Fruit fly (Drosophila melanogaster): Measurements from ENCODE around the gene Lsp1beta.

The Lsp1beta gene

dm6 chr2L:856690-857488 is 41.4 kb upstream of the Lsp1beta start (continued):
- peak; percentile 52; the same call in 1 of the 2 replicates for TF ChIP-seq aop (GFP tag; IDR thresholded peaks at IDR 0.05)
- TF ChIP-seq CG43689 (GFP tag; IDR thresholded peaks at IDR 0.05), result peak; percentile 53; the same call in 1 of the 2 replicates
- TF ChIP-seq Atf3 (GFP tag; optimal IDR thresholded peaks at IDR 0.05), result peak; percentile 25
- peak; percentile 73 for TF ChIP-seq grau (tag; optimal IDR thresholded peaks at IDR 0.05)
- no peak for TF ChIP-seq CG8478 (optimal IDR thresholded peaks at IDR 0.05)
- no peak for TF ChIP-seq CG13894 (tag; optimal IDR thresholded peaks at IDR 0.05)
- TF ChIP-seq chm (GFP tag; IDR thresholded peaks at IDR 0.05), result peak; percentile 85
- peak; percentile 76 for TF ChIP-seq CoRest (tag; optimal IDR thresholded peaks at IDR 0.05)
- no peak for TF ChIP-seq bigmax (GFP tag; optimal IDR thresholded peaks at IDR 0.05)
- peak; percentile 41; the same call in 1 of the 2 replicates for TF ChIP-seq E2f2 (GFP tag; IDR thresholded peaks at IDR 0.05)
- TF ChIP-seq zfh1 (GFP tag; IDR thresholded peaks at IDR 0.05), result peak; percentile 94
- peak; percentile 23 for TF ChIP-seq CG9817 (tag; optimal IDR thresholded peaks at IDR 0.05)
- TF ChIP-seq lilli (GFP tag; optimal IDR thresholded peaks at IDR 0.05), result peak; percentile 75
- no peak for TF ChIP-seq run (tag; optimal IDR thresholded peaks at IDR 0.05)
- no peak for TF ChIP-seq Opbp (GFP tag; IDR thresholded peaks at IDR 0.05; ENCODE audit: partially characterized antibody)
- peak; percentile 79 for TF ChIP-seq tgo (GFP tag; IDR thresholded peaks at IDR 0.05)
- TF ChIP-seq bab2 (GFP tag; optimal IDR thresholded peaks at IDR 0.05), result peak; percentile 58
- TF ChIP-seq HmgD (GFP tag; optimal IDR thresholded peaks at IDR 0.05), result peak; percentile 23
- no peak for TF ChIP-seq mirr (GFP tag; optimal IDR thresholded peaks at IDR 0.05)
- peak; percentile 47 for TF ChIP-seq kay (GFP tag; optimal IDR thresholded peaks at IDR 0.05)
- TF ChIP-seq Nf-YC (tag; optimal IDR thresholded peaks at IDR 0.05), result peak; percentile 23
- TF ChIP-seq CrebB (tag; optimal IDR thresholded peaks at IDR 0.05), result peak; percentile 41
- no peak for TF ChIP-seq toy (GFP tag; IDR thresholded peaks at IDR 0.05)
- TF ChIP-seq Fer2 (tag; optimal IDR thresholded peaks at IDR 0.05), result no peak
- TF ChIP-seq CG14050 (GFP tag; IDR thresholded peaks at IDR 0.05), result peak; percentile 65
- TF ChIP-seq CG8765 (GFP tag; IDR thresholded peaks at IDR 0.05), result peak; percentile 59; the same call in 1 of the 2 replicates
- no peak for TF ChIP-seq lbe (GFP tag; optimal IDR thresholded peaks at IDR 0.05)
- TF ChIP-seq CG6813 (GFP tag; optimal IDR thresholded peaks at IDR 0.05), result peak; percentile 66
- TF ChIP-seq CG3407 (GFP tag; optimal IDR thresholded peaks at IDR 0.05), result peak; percentile 71
- TF ChIP-seq CG34376 (GFP tag; optimal IDR thresholded peaks at IDR 0.05), result peak; percentile 48
- peak; percentile 67 for TF ChIP-seq CG31224 (GFP tag; IDR thresholded peaks at IDR 0.05)
- peak; percentile 83; the same call in 2 of the 3 replicates for TF ChIP-seq CG3726 (GFP tag; IDR thresholded peaks at IDR 0.05)
- TF ChIP-seq Dref (GFP tag; IDR thresholded peaks at IDR 0.05), result no peak
- no peak for TF ChIP-seq gsb (GFP tag; IDR thresholded peaks at IDR 0.05)
- no peak for TF ChIP-seq Bgb (GFP tag; IDR thresholded peaks at IDR 0.05; ENCODE audit: partially characterized antibody)
- peak; percentile 58 for TF ChIP-seq CG1792 (GFP tag; optimal IDR thresholded peaks at IDR 0.05)
- no peak for TF ChIP-seq Lpt (GFP tag; optimal IDR thresholded peaks at IDR 0.05)
- TF ChIP-seq Max (GFP tag; optimal IDR thresholded peaks at IDR 0.05), result peak; percentile 65
- peak; percentile 76 for TF ChIP-seq CG11456 (GFP tag; IDR thresholded peaks at IDR 0.05)
- TF ChIP-seq eve (GFP tag; optimal IDR thresholded peaks at IDR 0.05), result no peak
- TF ChIP-seq CG1602 (GFP tag; optimal IDR thresholded peaks at IDR 0.05), result peak; percentile 62
- TF ChIP-seq CG16779 (GFP tag; IDR thresholded peaks at IDR 0.05), result 0 out of 2 replicates have a peak, but pooled peaks have one; percentile 47
- TF ChIP-seq Nf-YA (GFP tag; IDR thresholded peaks at IDR 0.05), result peak; percentile 81
- TF ChIP-seq CG9932 (GFP tag; IDR thresholded peaks at IDR 0.05), result peak; percentile 40
- TF ChIP-seq CG6765 (GFP tag; optimal IDR thresholded peaks at IDR 0.05), result no peak
- TF ChIP-seq CG12659 (GFP tag; optimal IDR thresholded peaks at IDR 0.05), result peak; percentile 72
- peak; percentile 72 for TF ChIP-seq Ssrp (tag; optimal IDR thresholded peaks at IDR 0.05)
- TF ChIP-seq HLH4C (GFP tag; IDR thresholded peaks at IDR 0.05; ENCODE audit: partially characterized antibody), result no peak
- 0 out of 2 replicates have a peak, but pooled peaks have one; percentile 26 for TF ChIP-seq ham (GFP tag; IDR thresholded peaks at IDR 0.05)
- TF ChIP-seq ind (GFP tag; optimal IDR thresholded peaks at IDR 0.05), result peak; percentile 80

All from whole organism, embryonic.